Fruit fly (Drosophila melanogaster): ENCODE measurements around the gene OXA1L.
A peak's percentile ranks its signal among the peaks of the same experiment; 100 is the strongest.

OXA1L gene

dm6 chr3L:10844548-10845530, 41.4 kb downstream of the OXA1L start (continued):
- TF ChIP-seq CG8281 (tag; optimal IDR thresholded peaks at IDR 0.05) (no peak), CG7556 (GFP tag; optimal IDR thresholded peaks at IDR 0.05) (peak; percentile 67), en (GFP tag; optimal IDR thresholded peaks at IDR 0.05) (no peak), CG11723 (GFP tag; optimal IDR thresholded peaks at IDR 0.05) (no peak), kay (GFP tag; optimal IDR thresholded peaks at IDR 0.05) (no peak), CG13424 (tag; optimal IDR thresholded peaks at IDR 0.05) (peak; percentile 38), chm (GFP tag; IDR thresholded peaks at IDR 0.05) (peak; percentile 59), CG18262 (tag; optimal IDR thresholded peaks at IDR 0.05) (peak; percentile 81), ewg (GFP tag; optimal IDR thresholded peaks at IDR 0.05) (peak; percentile 30), Hsf (GFP tag; optimal IDR thresholded peaks at IDR 0.05) (peak; percentile 39), Dip2 (GFP tag; IDR thresholded peaks at IDR 0.05) (no peak), phol (tag; optimal IDR thresholded peaks at IDR 0.05) (peak; percentile 74), dmrt11E (tag; optimal IDR thresholded peaks at IDR 0.05) (peak; percentile 81), Fer3 (tag; optimal IDR thresholded peaks at IDR 0.05) (no peak), vvl (GFP tag; IDR thresholded peaks at IDR 0.05) (no peak), otp (GFP tag; IDR thresholded peaks at IDR 0.05) (no peak), Dbx (GFP tag; IDR thresholded peaks at IDR 0.05) (no peak), gce (GFP tag; IDR thresholded peaks at IDR 0.05) (0 out of 3 replicates have a peak, but pooled peaks have one; percentile 6), scrt (GFP tag; optimal IDR thresholded peaks at IDR 0.05) (no peak), CG3163 (GFP tag; optimal IDR thresholded peaks at IDR 0.05) (no peak), az2 (GFP tag; optimal IDR thresholded peaks at IDR 0.05) (peak; percentile 2), CkIIα-i1 (GFP tag; IDR thresholded peaks at IDR 0.05) (no peak), CG4360 (GFP tag; IDR thresholded peaks at IDR 0.05) (0 out of 2 replicates have a peak, but pooled peaks have one; percentile 21), fu2 (GFP tag; optimal IDR thresholded peaks at IDR 0.05) (no peak), CG6689 (GFP tag; IDR thresholded peaks at IDR 0.05) (no peak), CG10209 (GFP tag; optimal IDR thresholded peaks at IDR 0.05) (peak; percentile 39), Drgx (GFP tag; IDR thresholded peaks at IDR 0.05) (no peak), br (optimal IDR thresholded peaks at IDR 0.05) (no peak), CG4404 (GFP tag; IDR thresholded peaks at IDR 0.05) (no peak), nau (GFP tag; optimal IDR thresholded peaks at IDR 0.05) (peak; percentile 28), sc (optimal IDR thresholded peaks at IDR 0.05) (no peak), sc (GFP tag; optimal IDR thresholded peaks at IDR 0.05) (peak; percentile 39), Rx (GFP tag; IDR thresholded peaks at IDR 0.05) (no peak), CG2875 (GFP tag; optimal IDR thresholded peaks at IDR 0.05) (peak; percentile 43), da (GFP tag; optimal IDR thresholded peaks at IDR 0.05) (no peak), ro (GFP tag; IDR thresholded peaks at IDR 0.05) (no peak), TFAM (GFP tag; optimal IDR thresholded peaks at IDR 0.05) (no peak), CG12942 (GFP tag; optimal IDR thresholded peaks at IDR 0.05) (no peak), CG15514 (GFP tag; optimal IDR thresholded peaks at IDR 0.05) (no peak), CG32767 (GFP tag; IDR thresholded peaks at IDR 0.05) (no peak), CG6791 (GFP tag; IDR thresholded peaks at IDR 0.05; ENCODE audit: partially characterized antibody) (no peak), HLHmδ (GFP tag; optimal IDR thresholded peaks at IDR 0.05) (no peak), CG15696 (tag; optimal IDR thresholded peaks at IDR 0.05) (no peak), zfh2 (GFP tag; optimal IDR thresholded peaks at IDR 0.05) (no peak), abd-A (tag; optimal IDR thresholded peaks at IDR 0.05) (peak; percentile 19), prd (optimal IDR thresholded peaks at IDR 0.05) (no peak), prd (GFP tag; IDR thresholded peaks at IDR 0.05) (peak; percentile 30; the same call in 1 of the 3 replicates), CG11696 (GFP tag; IDR thresholded peaks at IDR 0.05) (no peak), CG11398 (GFP tag; optimal IDR thresholded peaks at IDR 0.05) (peak; percentile 22), CG31365 (tag; optimal IDR thresholded peaks at IDR 0.05) (no peak)
